Worm (Caenorhabditis elegans) whole organism, young adult: ENCODE measurements around the gene Y59E1A.4.
A peak's percentile ranks its signal among the peaks of the same experiment; 100 is the strongest.

Experiments used
- B0261.1 ChIP-seq: sonication (generic microtip); optimal IDR thresholded peaks from 2 replicates; lab custom pipeline; 2016; ENCODE audit warnings: mild to moderate bottlenecking, missing genetic modification characterization, moderate library complexity, missing compliant biosample characterization
- C17E4.6 ChIP-seq: fragments of 200-800 bp; sonication (Bioruptor generic); IDR thresholded peaks from 2 replicates; pipeline ENCODE4 v1.3.6; 2022; ENCODE audit warnings: missing genetic modification reagents, missing genetic modification characterization, missing compliant biosample characterization
- F52B5.7 ChIP-seq: sonication (generic microtip); optimal IDR thresholded peaks from 2 replicates; lab custom pipeline; 2016; ENCODE audit warnings: mild to moderate bottlenecking, missing genetic modification characterization, missing compliant biosample characterization
- F57A8.1 ChIP-seq: fragments of 200-800 bp; sonication (Bioruptor generic); optimal IDR thresholded peaks from 2 replicates; lab custom pipeline; 2018; ENCODE audit warnings: mild to moderate bottlenecking, missing genetic modification characterization, moderate library complexity, missing compliant biosample characterization
- F57C9.4 ChIP-seq: sonication (generic microtip); optimal IDR thresholded peaks from 2 replicates; lab custom pipeline; 2017; ENCODE audit warnings: mild to moderate bottlenecking, missing genetic modification characterization, missing compliant biosample characterization
- K11D2.4 ChIP-seq: fragments of 200-800 bp; sonication (Bioruptor generic); IDR thresholded peaks from 2 replicates; pipeline ENCODE4 v1.3.6; 2022; ENCODE audit warnings: missing genetic modification reagents, missing genetic modification characterization, missing compliant biosample characterization
- Y67H2A.10 ChIP-seq: fragments of 200-800 bp; sonication (Bioruptor generic); conservative IDR thresholded peaks from 2 replicates; pipeline ENCODE4 v1.3.6; 2022; ENCODE audit warnings: missing genetic modification reagents, missing genetic modification characterization, missing compliant biosample characterization
- atf-7 ChIP-seq: sonication (generic microtip); optimal IDR thresholded peaks from 2 replicates; lab custom pipeline; 2017; ENCODE audit warnings: mild to moderate bottlenecking, missing genetic modification characterization, missing compliant biosample characterization
- attf-5 ChIP-seq: fragments of 200-800 bp; sonication (Bioruptor generic); optimal IDR thresholded peaks from 2 replicates; lab custom pipeline; 2018; ENCODE audit warnings: mild to moderate bottlenecking, missing genetic modification characterization, missing compliant biosample characterization
- cebp-2 ChIP-seq: fragments of 200-800 bp; sonication (Bioruptor generic); IDR thresholded peaks from 2 replicates; pipeline ENCODE4 v1.3.6; 2022; ENCODE audit warnings: missing genetic modification characterization, missing compliant biosample characterization
- ceh-27 ChIP-seq: fragments of 200-800 bp; sonication (Bioruptor generic); optimal IDR thresholded peaks from 2 replicates; lab custom pipeline; 2018; ENCODE audit warnings: mild to moderate bottlenecking, missing genetic modification characterization, moderate library complexity, missing compliant biosample characterization
- chd-7 ChIP-seq: sonication (generic microtip); optimal IDR thresholded peaks from 2 replicates; lab custom pipeline; 2016; ENCODE audit warnings: mild to moderate bottlenecking, missing genetic modification characterization, moderate library complexity, missing compliant biosample characterization
- efl-1 ChIP-seq: fragments of 150-350 bp; optimal IDR thresholded peaks from 2 replicates; lab custom pipeline; 2014; ENCODE audit warnings: missing biosample characterization, missing genetic modification reagents, missing genetic modification characterization
- ets-4 ChIP-seq: fragments of 200-800 bp; sonication (Bioruptor generic); optimal IDR thresholded peaks from 2 replicates; lab custom pipeline; 2018; ENCODE audit warnings: mild to moderate bottlenecking, missing genetic modification characterization, missing compliant biosample characterization
- hlh-26 ChIP-seq: fragments of 200-800 bp; sonication (Bioruptor generic); conservative IDR thresholded peaks from 2 replicates; pipeline ENCODE4 v1.3.6; 2022; ENCODE audit warnings: missing genetic modification reagents, missing genetic modification characterization, missing compliant biosample characterization
- let-526 ChIP-seq: fragments of 200-800 bp; sonication (Bioruptor generic); IDR thresholded peaks from 2 replicates; pipeline ENCODE4 v1.3.6; 2022; ENCODE audit warnings: missing genetic modification reagents, missing genetic modification characterization, missing compliant biosample characterization
- lsl-1 ChIP-seq: fragments of 200-800 bp; sonication (Bioruptor generic); optimal IDR thresholded peaks from 2 replicates; lab custom pipeline; 2018; ENCODE audit warnings: mild to moderate bottlenecking, missing genetic modification characterization, moderate library complexity, missing compliant biosample characterization
- lsy-27 ChIP-seq: sonication (generic microtip); optimal IDR thresholded peaks from 2 replicates; lab custom pipeline; 2017; ENCODE audit warnings: missing genetic modification characterization, mild to moderate bottlenecking, missing compliant biosample characterization, antibody characterized with exemption, missing genotype, borderline replicate concordance; ENCODE audit not compliant: insufficient read depth
- madf-3 ChIP-seq: fragments of 200-800 bp; sonication (Bioruptor generic); IDR thresholded peaks from 2 replicates; pipeline ENCODE4 v1.3.6; 2022; ENCODE audit warnings: missing genetic modification reagents, missing genetic modification characterization, missing compliant biosample characterization
- mel-28 ChIP-seq: sonication (generic microtip); optimal IDR thresholded peaks from 2 replicates; lab custom pipeline; 2016; ENCODE audit warnings: borderline replicate concordance, mild to moderate bottlenecking, missing genetic modification characterization, missing compliant biosample characterization
- nfya-2 ChIP-seq: fragments of 200-800 bp; sonication (Bioruptor generic); IDR thresholded peaks from 2 replicates; pipeline ENCODE4 v1.3.6; 2022; ENCODE audit warnings: missing genetic modification reagents, missing genetic modification characterization, missing compliant biosample characterization
- nfyb-1 ChIP-seq: fragments of 200-800 bp; sonication (Bioruptor generic); IDR thresholded peaks from 2 replicates; pipeline ENCODE4 v1.3.6; 2022; ENCODE audit warnings: missing genetic modification reagents, missing genetic modification characterization, missing compliant biosample characterization
- nhr-120 ChIP-seq: fragments of 200-800 bp; sonication (Bioruptor generic); IDR thresholded peaks from 2 replicates; pipeline ENCODE4 v1.3.6; 2022; ENCODE audit warnings: missing genetic modification characterization, missing compliant biosample characterization
- rcor-1 ChIP-seq: fragments of 200-800 bp; sonication (Bioruptor generic); IDR thresholded peaks from 2 replicates; pipeline ENCODE4 v1.3.6; 2022; ENCODE audit warnings: missing genetic modification reagents, missing genetic modification characterization, missing compliant biosample characterization
- rpc-1 ChIP-seq, 2 experiments: fragments of 150-350 bp in 1 of 2; sonication (generic microtip) in 1 of 2; optimal IDR thresholded peaks; 2 replicates each; lab custom pipeline; 2014 to 2018; ENCODE audit warnings: missing biosample characterization in 1 of 2, missing genetic modification characterization in 1 of 2, missing genetic modification reagents in 1 of 2, missing genotype in 1 of 2
- sea-2 ChIP-seq: fragments of 200-800 bp; sonication (Bioruptor generic); IDR thresholded peaks from 2 replicates; pipeline ENCODE4 v1.3.6; 2022; ENCODE audit warnings: missing genetic modification characterization, missing compliant biosample characterization
- snpc-1.1 ChIP-seq: sonication (generic microtip); optimal IDR thresholded peaks from 2 replicates; lab custom pipeline; 2017; ENCODE audit warnings: missing genetic modification characterization, mild to moderate bottlenecking, missing compliant biosample characterization, antibody characterized with exemption, moderate library complexity, missing genotype, missing genetic modification reagents; ENCODE audit not compliant: insufficient read depth
- somi-1 ChIP-seq: fragments of 200-800 bp; sonication (Bioruptor generic); optimal IDR thresholded peaks from 2 replicates; lab custom pipeline; 2018; ENCODE audit warnings: mild to moderate bottlenecking, missing genetic modification characterization, missing compliant biosample characterization
- tbp1 ChIP-seq: fragments of 200-800 bp; sonication (Bioruptor generic); optimal IDR thresholded peaks from 2 replicates; lab custom pipeline; 2018; ENCODE audit warnings: mild to moderate bottlenecking, missing genetic modification characterization, missing compliant biosample characterization
- unc-62 ChIP-seq: fragments of 150-350 bp; optimal IDR thresholded peaks from 2 replicates; lab custom pipeline; 2014; ENCODE audit warnings: missing biosample characterization, missing genetic modification reagents, missing genetic modification characterization
- xnd-1 ChIP-seq: sonication (generic microtip); optimal IDR thresholded peaks from 2 replicates; lab custom pipeline; 2016; ENCODE audit warnings: missing genotype, missing genetic modification reagents, missing genetic modification characterization, missing compliant biosample characterization
- zfh-2 ChIP-seq: fragments of 200-800 bp; sonication (Bioruptor generic); conservative IDR thresholded peaks from 2 replicates; pipeline ENCODE4 v1.3.6; 2022; ENCODE audit warnings: missing genetic modification reagents, missing genetic modification characterization, missing compliant biosample characterization
- ztf-25 ChIP-seq: fragments of 200-800 bp; sonication (Bioruptor generic); IDR thresholded peaks from 2 replicates; pipeline ENCODE4 v1.3.6; 2022; ENCODE audit warnings: missing genetic modification reagents, missing genetic modification characterization, missing compliant biosample characterization
- ztf-28 ChIP-seq: fragments of 200-800 bp; sonication (Bioruptor generic); IDR thresholded peaks from 2 replicates; pipeline ENCODE4 v1.3.6; 2022; ENCODE audit warnings: missing genetic modification reagents, missing genetic modification characterization, missing compliant biosample characterization

The Y59E1A.4 gene

DNA sequence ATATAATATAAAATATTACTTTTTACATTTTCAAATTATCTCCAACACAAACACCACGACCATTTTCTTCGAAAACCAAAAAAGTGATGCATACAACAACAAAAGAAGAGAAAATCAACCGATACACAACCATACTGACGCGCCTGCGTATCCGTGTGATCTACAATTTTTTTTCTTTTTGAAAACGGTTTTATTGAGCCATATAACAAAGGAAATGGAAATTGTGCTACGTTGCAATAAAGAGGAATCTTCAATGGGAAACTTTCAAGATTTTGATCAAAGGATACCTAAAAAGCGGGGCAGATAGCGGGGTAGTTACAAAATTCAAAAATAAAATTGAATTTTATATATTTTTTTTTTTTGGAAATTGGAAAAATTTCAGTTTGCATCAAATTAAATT lies 34.9 kb upstream of the Y59E1A.4 start, which contains the start of gene F52D2.5:
Gene F52D2.5 (minus strand): TSS at position 101 of the 400 bp plus-strand sequence.
- no peak for TF ChIP-seq sea-2 (GFP tag; lab: Robert Waterston, UW)
- no peak for TF ChIP-seq unc-62 (GFP tag; lab: Kevin White, UChicago)
- no peak for TF ChIP-seq ceh-27
- TF ChIP-seq chd-7, result no peak
- no peak for TF ChIP-seq rpc-1 (optimal IDR thresholded peaks at IDR 0.05; lab: Kevin White, UChicago)
- no peak for TF ChIP-seq rpc-1 (tag; optimal IDR thresholded peaks at IDR 0.05; lab: Kevin White, UChicago)
- TF ChIP-seq K11D2.4, result no peak
- TF ChIP-seq atf-7 (tag; lab: Kevin White, UChicago), result no peak
- no peak for TF ChIP-seq nfyb-1 (GFP tag; lab: Robert Waterston, UW)
- no peak for TF ChIP-seq Y67H2A.10 (GFP tag; lab: Robert Waterston, UW)
- TF ChIP-seq xnd-1, result no peak
- TF ChIP-seq snpc-1.1 (tag; lab: Kevin White, UChicago), result no peak
- no peak for TF ChIP-seq rcor-1
- no peak for TF ChIP-seq nhr-120 (GFP tag; lab: Robert Waterston, UW)
- TF ChIP-seq mel-28, result no peak

DNA sequence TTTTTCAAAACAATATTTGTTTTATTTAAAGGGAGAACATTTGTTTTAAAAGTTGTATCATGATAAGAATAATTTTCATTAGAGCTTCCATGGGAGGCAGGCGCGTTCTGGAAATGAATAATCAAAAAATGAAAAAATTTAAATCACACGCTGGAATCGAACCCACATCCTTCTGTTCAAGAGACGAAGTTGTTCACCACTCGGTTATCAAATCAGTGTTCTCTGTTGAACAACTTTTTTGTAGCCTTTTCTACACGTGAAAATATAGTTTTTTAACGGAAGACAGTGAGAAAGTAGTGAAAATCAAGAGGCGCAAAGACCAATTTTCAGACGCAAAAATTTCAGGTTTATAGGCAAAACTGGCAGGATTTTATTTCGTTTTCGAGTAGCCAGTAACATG lies 33.0 kb upstream of the Y59E1A.4 start:
- TF ChIP-seq hlh-26 (GFP tag; lab: Robert Waterston, UW) (no peak), rpc-1 (optimal IDR thresholded peaks at IDR 0.05; lab: Kevin White, UChicago) (peak; percentile 36), rpc-1 (tag; optimal IDR thresholded peaks at IDR 0.05; lab: Kevin White, UChicago) (peak; percentile 69), nfya-2 (GFP tag; lab: Robert Waterston, UW) (no peak), tbp1 (GFP tag; lab: Kevin White, UChicago) (peak; percentile 78), cebp-2 (GFP tag; lab: Robert Waterston, UW) (no peak), efl-1 (GFP tag; lab: Kevin White, UChicago) (no peak), B0261.1 (tag; lab: Kevin White, UChicago) (peak; percentile 43), ztf-25 (GFP tag; lab: Robert Waterston, UW) (no peak), let-526 (GFP tag; lab: Robert Waterston, UW) (no peak), F57A8.1 (no peak), F52B5.7 (tag; lab: Kevin White, UChicago) (no peak), C17E4.6 (GFP tag; lab: Robert Waterston, UW) (no peak), lsy-27 (tag; lab: Kevin White, UChicago) (no peak)

DNA sequence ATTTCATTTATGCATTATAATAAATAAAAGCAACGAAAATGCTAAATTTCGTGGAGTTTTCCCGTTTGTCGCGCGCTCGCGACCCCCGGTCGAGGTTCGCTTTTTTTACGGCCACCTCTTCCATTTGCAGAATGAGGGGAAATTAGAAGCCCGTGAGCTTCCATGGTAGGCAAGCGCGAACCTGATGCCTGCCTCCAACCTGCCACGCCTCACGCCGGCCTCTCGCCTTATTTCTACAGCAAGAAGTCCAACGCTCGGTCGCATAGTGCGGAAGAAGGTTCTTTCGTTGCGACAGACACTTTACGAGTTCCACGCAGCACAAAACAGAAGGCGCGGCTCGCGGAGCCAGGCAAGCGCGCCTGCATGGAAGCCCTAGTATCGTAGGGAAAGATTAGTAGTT lies 31.9 kb upstream of the Y59E1A.4 start:
- TF ChIP-seq madf-3 (GFP tag; lab: Robert Waterston, UW) (0 out of 2 replicates have a peak, but pooled peaks have one; percentile 62), zfh-2 (peak; percentile 61), let-526 (GFP tag; lab: Robert Waterston, UW) (no peak)

DNA sequence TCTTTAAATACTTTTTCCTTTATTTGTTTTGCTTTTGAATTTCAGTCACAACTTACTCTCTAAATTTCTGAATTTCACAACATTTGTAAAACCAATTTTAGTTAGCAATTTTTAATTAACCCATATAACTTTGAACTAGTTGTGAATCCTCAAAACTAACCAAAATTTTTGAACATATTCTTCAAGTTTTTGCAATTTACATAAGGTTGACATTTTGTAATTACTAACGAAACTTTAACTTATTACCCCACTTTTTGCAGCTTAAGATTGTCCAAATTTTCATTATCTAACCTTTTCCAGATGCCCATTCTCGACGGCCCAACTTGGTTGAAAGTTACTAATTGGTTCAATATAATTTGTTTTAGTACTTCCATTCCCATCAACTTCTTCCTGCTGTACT lies 29.8 kb upstream of the Y59E1A.4 start, which contains the start of gene str-79:
Gene str-79 (plus strand): TSS at position 301 of the 400 bp plus-strand sequence.
- TF ChIP-seq C17E4.6 (GFP tag; lab: Robert Waterston, UW), result no peak
- no peak for TF ChIP-seq ets-4 (GFP tag; lab: Kevin White, UChicago)
- TF ChIP-seq somi-1, result no peak
- no peak for TF ChIP-seq lsl-1 (GFP tag; lab: Kevin White, UChicago)
- TF ChIP-seq hlh-26 (GFP tag; lab: Robert Waterston, UW), result no peak
- TF ChIP-seq ztf-28 (GFP tag; lab: Robert Waterston, UW), result no peak
- TF ChIP-seq F57C9.4 (tag; lab: Kevin White, UChicago), result no peak
- TF ChIP-seq attf-5 (GFP tag; lab: Kevin White, UChicago), result no peak
